Worm (Caenorhabditis elegans): ENCODE data around the gene K07F5.12.

K07F5.12 gene

ce11 chrIV:9852250-9852649 lies 3.6 kb upstream of the K07F5.12 start, which contains the start of gene ssq-1:
Gene ssq-1, plus strand, starts transcription at chrIV:9852550.
- TF ChIP-seq nfya-2 (GFP tag; IDR thresholded peaks at IDR 0.05) (no peak), xnd-1 (tag; optimal IDR thresholded peaks at IDR 0.05) (no peak), hmg-20 (GFP tag; IDR thresholded peaks at IDR 0.05) (no peak), B0261.1 (tag; optimal IDR thresholded peaks at IDR 0.05) (no peak)

- no peak for TF ChIP-seq ztf-28 (GFP tag; IDR thresholded peaks at IDR 0.05)
- TF ChIP-seq hlh-26 (GFP tag; conservative IDR thresholded peaks at IDR 0.05) = 0 out of 2 replicates have a peak, but pooled peaks have one; percentile 24
- 0 out of 2 replicates have a peak, but pooled peaks have one; percentile 20 for TF ChIP-seq Y56A3A.18 (GFP tag; IDR thresholded peaks at IDR 0.05)
- TF ChIP-seq egrh-3 (GFP tag; IDR thresholded peaks at IDR 0.05) = peak; percentile 73
- TF ChIP-seq mcd-1 (GFP tag; IDR thresholded peaks at IDR 0.05) = 0 out of 2 replicates have a peak, but pooled peaks have one; percentile 5
- peak; percentile 76 for TF ChIP-seq zfh-2 (GFP tag; conservative IDR thresholded peaks at IDR 0.05)
- TF ChIP-seq madf-3 (GFP tag; IDR thresholded peaks at IDR 0.05) = 0 out of 2 replicates have a peak, but pooled peaks have one; percentile 2
- TF ChIP-seq ztf-22 (GFP tag; optimal IDR thresholded peaks at IDR 0.05) = no peak
- TF ChIP-seq nhr-120 (GFP tag; IDR thresholded peaks at IDR 0.05) = 0 out of 2 replicates have a peak, but pooled peaks have one; percentile 9
Measured at ce11 chrIV:9852818-9853466, 2.9 kb upstream of the K07F5.12 start.

ce11 chrIV:9854952-9855351 lies 860 bp upstream of the K07F5.12 start:
- TF ChIP-seq nhr-80 (tag; optimal IDR thresholded peaks at IDR 0.05) (peak; percentile 28), lsy-27 (tag; optimal IDR thresholded peaks at IDR 0.05; ENCODE audit: borderline replicate concordance, insufficient read depth) (no peak), aptf-3 (GFP tag; IDR thresholded peaks at IDR 0.05) (no peak), D2030.7 (GFP tag; IDR thresholded peaks at IDR 0.05) (no peak)

ce11 chrIV:9857952-9858488 lies 2.2 kb downstream of the K07F5.12 start, which contains the start of gene npp-1:
Gene npp-1, plus strand, starts transcription at chrIV:9858488.
- TF ChIP-seq cebp-1 (GFP tag; IDR thresholded peaks at IDR 0.05) (no peak), cebp-1 (tag; optimal IDR thresholded peaks at IDR 0.05) (no peak), D2030.7 (GFP tag; IDR thresholded peaks at IDR 0.05) (peak; percentile 22; the same call in 1 of the 2 replicates), F55B11.4 (tag; optimal IDR thresholded peaks at IDR 0.05; ENCODE audit: borderline replicate concordance, insufficient read depth) (no peak), B0261.1 (tag; optimal IDR thresholded peaks at IDR 0.05) (no peak), snpc-1.1 (tag; optimal IDR thresholded peaks at IDR 0.05; ENCODE audit: insufficient read depth) (no peak), him-1 (tag; optimal IDR thresholded peaks at IDR 0.05) (no peak), egl-44 (GFP tag; IDR thresholded peaks at IDR 0.05) (no peak), sptf-2 (GFP tag; optimal IDR thresholded peaks at IDR 0.05) (no peak), madf-8 (GFP tag; conservative IDR thresholded peaks at IDR 0.05) (no peak), unc-130 (GFP tag; optimal IDR thresholded peaks at IDR 0.05) (no peak), ceh-27 (GFP tag; optimal IDR thresholded peaks at IDR 0.05) (peak; percentile 9), mcd-1 (GFP tag; IDR thresholded peaks at IDR 0.05) (peak; percentile 69), ztf-26 (tag; optimal IDR thresholded peaks at IDR 0.05) (no peak), tbp1 (GFP tag; optimal IDR thresholded peaks at IDR 0.05) (no peak), tbx-9 (tag; optimal IDR thresholded peaks at IDR 0.05; ENCODE audit: borderline replicate concordance) (no peak), somi-1 (GFP tag; optimal IDR thresholded peaks at IDR 0.05) (no peak), aptf-3 (GFP tag; IDR thresholded peaks at IDR 0.05) (no peak), hrde-1 (tag; optimal IDR thresholded peaks at IDR 0.05; ENCODE audit: borderline replicate concordance) (no peak), ceh-40 (GFP tag; IDR thresholded peaks at IDR 0.05) (no peak), ceh-100 (GFP tag; IDR thresholded peaks at IDR 0.05) (peak; percentile 83), nfya-2 (GFP tag; IDR thresholded peaks at IDR 0.05) (no peak), ceh-91 (GFP tag; IDR thresholded peaks at IDR 0.05) (no peak), dpl-1 (GFP tag; optimal IDR thresholded peaks at IDR 0.05) (no peak), snpc-4 (GFP tag; optimal IDR thresholded peaks at IDR 0.05) (no peak), snpc-4 (tag; optimal IDR thresholded peaks at IDR 0.05) (peak in 1 of 4 experiments; percentile 7), zfh-2 (GFP tag; conservative IDR thresholded peaks at IDR 0.05) (no peak), Y67H2A.10 (GFP tag; conservative IDR thresholded peaks at IDR 0.05) (no peak), hlh-12 (tag; optimal IDR thresholded peaks at IDR 0.05) (no peak), snpc-3.4 (tag; optimal IDR thresholded peaks at IDR 0.05) (no peak), xnd-1 (tag; optimal IDR thresholded peaks at IDR 0.05) (no peak)

Measured in whole organism, young adult.